Fruit fly (Drosophila melanogaster): Measurements from ENCODE around the gene CG13738.

CG13738 gene

dm6 chr3L:13928769-13929594, 44.3 kb downstream of the CG13738 start, which contains the start of the genes CG8833 and DCTN1-p150 (continued):
- TF ChIP-seq CG11504 (tag; optimal IDR thresholded peaks at IDR 0.05) (no peak), fd64A (GFP tag; optimal IDR thresholded peaks at IDR 0.05) (no peak), slp2 (GFP tag; optimal IDR thresholded peaks at IDR 0.05) (peak; percentile 10), CG1792 (GFP tag; optimal IDR thresholded peaks at IDR 0.05) (no peak), tgo (GFP tag; IDR thresholded peaks at IDR 0.05) (peak; percentile 37; the same call in 2 of the 3 replicates), CG17186 (GFP tag; optimal IDR thresholded peaks at IDR 0.05) (no peak), lmd (GFP tag; IDR thresholded peaks at IDR 0.05) (peak; percentile 48), Dip2 (GFP tag; IDR thresholded peaks at IDR 0.05) (no peak), CG9609 (GFP tag; optimal IDR thresholded peaks at IDR 0.05) (peak; percentile 49), CG13894 (tag; optimal IDR thresholded peaks at IDR 0.05) (no peak), CG9932 (GFP tag; IDR thresholded peaks at IDR 0.05) (peak; percentile 82), CG30431 (GFP tag; optimal IDR thresholded peaks at IDR 0.05) (no peak), CG10209 (GFP tag; optimal IDR thresholded peaks at IDR 0.05) (no peak), ase (GFP tag; IDR thresholded peaks at IDR 0.05) (peak; percentile 44; the same call in 1 of the 3 replicates), tio (GFP tag; optimal IDR thresholded peaks at IDR 0.05) (no peak), CG34224 (GFP tag; IDR thresholded peaks at IDR 0.05; ENCODE audit: partially characterized antibody) (no peak), MESR4 (GFP tag; optimal IDR thresholded peaks at IDR 0.05) (peak; percentile 64), CG2889 (GFP tag; IDR thresholded peaks at IDR 0.05) (no peak), sc (optimal IDR thresholded peaks at IDR 0.05) (no peak), sc (GFP tag; optimal IDR thresholded peaks at IDR 0.05) (no peak), tup (GFP tag; optimal IDR thresholded peaks at IDR 0.05) (no peak), vvl (GFP tag; IDR thresholded peaks at IDR 0.05) (no peak; the same call in 1 of the 2 replicates), unpg (GFP tag; optimal IDR thresholded peaks at IDR 0.05) (no peak), CG16815 (GFP tag; optimal IDR thresholded peaks at IDR 0.05) (peak; percentile 0), chif (GFP tag; optimal IDR thresholded peaks at IDR 0.05) (peak in 1 of 2 experiments; percentile 3), Ada2b (GFP tag; IDR thresholded peaks at IDR 0.05) (no peak), pzg (GFP tag; optimal IDR thresholded peaks at IDR 0.05) (peak; percentile 39), hb (GFP tag; IDR thresholded peaks at IDR 0.05; ENCODE audit: partially characterized antibody) (no peak), CG15073 (GFP tag; optimal IDR thresholded peaks at IDR 0.05) (no peak), CG3995 (GFP tag; optimal IDR thresholded peaks at IDR 0.05) (peak; percentile 96), fru (optimal IDR thresholded peaks at IDR 0.05) (no peak), Kr (GFP tag; optimal IDR thresholded peaks at IDR 0.05) (no peak), CG14710 (tag; optimal IDR thresholded peaks at IDR 0.05) (peak; percentile 99), YL-1 (GFP tag; optimal IDR thresholded peaks at IDR 0.05) (peak; percentile 27), ro (GFP tag; IDR thresholded peaks at IDR 0.05) (no peak), Sin3A (optimal IDR thresholded peaks at IDR 0.05) (no peak), CG11696 (GFP tag; IDR thresholded peaks at IDR 0.05) (no peak), CG11456 (GFP tag; IDR thresholded peaks at IDR 0.05) (peak; percentile 54; the same call in 2 of the 3 replicates), NFAT (GFP tag; IDR thresholded peaks at IDR 0.05) (peak; percentile 41; the same call in 1 of the 2 replicates), Poxn (GFP tag; IDR thresholded peaks at IDR 0.05) (no peak), CG6683 (GFP tag; optimal IDR thresholded peaks at IDR 0.05) (no peak), HLHmδ (GFP tag; optimal IDR thresholded peaks at IDR 0.05) (no peak), zfh1 (GFP tag; IDR thresholded peaks at IDR 0.05) (0 out of 3 replicates have a peak, but pooled peaks have one; percentile 10), jing (GFP tag; optimal IDR thresholded peaks at IDR 0.05) (no peak), p53 (GFP tag; optimal IDR thresholded peaks at IDR 0.05) (no peak), sens (GFP tag) (peak; percentile 90), tap (tag; optimal IDR thresholded peaks at IDR 0.05) (no peak), NC2α (GFP tag; optimal IDR thresholded peaks at IDR 0.05) (no peak), CG11093 (GFP tag; IDR thresholded peaks at IDR 0.05) (no peak), abd-A (tag; optimal IDR thresholded peaks at IDR 0.05) (no peak), Abd-B (GFP tag; optimal IDR thresholded peaks at IDR 0.05) (peak; percentile 56)

Measured in whole organism, embryonic.